Worm (Caenorhabditis elegans) whole organism, young adult: Measurements from ENCODE around the gene C45G9.6.

Experiments
- B0336.3 ChIP-seq: fragments of 200-800 bp; sonication (Bioruptor generic); IDR thresholded peaks from 2 replicates; pipeline ENCODE4 v1.3.6; 2022; ENCODE audit warnings: missing genetic modification characterization, missing compliant biosample characterization
- C17E4.6 ChIP-seq: fragments of 200-800 bp; sonication (Bioruptor generic); IDR thresholded peaks from 2 replicates; pipeline ENCODE4 v1.3.6; 2022; ENCODE audit warnings: missing genetic modification reagents, missing genetic modification characterization, missing compliant biosample characterization
- F22D6.2 ChIP-seq: sonication (generic microtip); optimal IDR thresholded peaks from 2 replicates; lab custom pipeline; 2016; ENCODE audit warnings: mild to moderate bottlenecking, missing genetic modification characterization, missing compliant biosample characterization
- F49E8.2 ChIP-seq: sonication (generic microtip); optimal IDR thresholded peaks from 3 replicates; lab custom pipeline; 2017; ENCODE audit warnings: missing genetic modification characterization, mild to moderate bottlenecking, missing compliant biosample characterization, antibody characterized with exemption, moderate library complexity; ENCODE audit not compliant: insufficient read depth
- F52B5.7 ChIP-seq: sonication (generic microtip); optimal IDR thresholded peaks from 2 replicates; lab custom pipeline; 2016; ENCODE audit warnings: mild to moderate bottlenecking, missing genetic modification characterization, missing compliant biosample characterization
- F57A8.1 ChIP-seq: fragments of 200-800 bp; sonication (Bioruptor generic); optimal IDR thresholded peaks from 2 replicates; lab custom pipeline; 2018; ENCODE audit warnings: mild to moderate bottlenecking, missing genetic modification characterization, moderate library complexity, missing compliant biosample characterization
- K12H6.12 ChIP-seq: fragments of 200-800 bp; sonication (Bioruptor generic); optimal IDR thresholded peaks from 2 replicates; lab custom pipeline; 2018; ENCODE audit warnings: mild to moderate bottlenecking, missing genetic modification characterization, missing compliant biosample characterization
- Y53F4B.3 ChIP-seq: fragments of 200-800 bp; sonication (Bioruptor generic); IDR thresholded peaks from 2 replicates; pipeline ENCODE4 v1.3.6; 2022; ENCODE audit warnings: missing genetic modification reagents, missing genetic modification characterization, missing compliant biosample characterization
- atf-7 ChIP-seq: sonication (generic microtip); optimal IDR thresholded peaks from 2 replicates; lab custom pipeline; 2017; ENCODE audit warnings: mild to moderate bottlenecking, missing genetic modification characterization, missing compliant biosample characterization
- bed-1 ChIP-seq: fragments of 200-800 bp; sonication (Bioruptor generic); IDR thresholded peaks from 2 replicates; pipeline ENCODE4 v1.3.6; 2022; ENCODE audit warnings: missing genetic modification reagents, missing genetic modification characterization, missing compliant biosample characterization
- ccch-3 ChIP-seq: fragments of 200-800 bp; sonication (Bioruptor generic); optimal IDR thresholded peaks from 2 replicates; lab custom pipeline; 2018; ENCODE audit warnings: mild to moderate bottlenecking, missing genetic modification characterization, missing compliant biosample characterization
- cebp-1 ChIP-seq, 2 experiments: fragments of 200-800 bp in 1 of 2; sonication (Bioruptor generic) in 1 of 2; sonication (generic microtip) in 1 of 2; IDR thresholded peaks in 1 of 2; optimal IDR thresholded peaks in 1 of 2; 2 replicates each; pipeline versions ENCODE4 v1.3.6 to Lab custom; 2017 to 2022; ENCODE audit warnings: missing compliant biosample characterization in 2 of 2, missing genetic modification characterization in 2 of 2, mild to moderate bottlenecking in 1 of 2, missing genetic modification reagents in 1 of 2, moderate library complexity in 1 of 2
- cebp-2 ChIP-seq: fragments of 200-800 bp; sonication (Bioruptor generic); IDR thresholded peaks from 2 replicates; pipeline ENCODE4 v1.3.6; 2022; ENCODE audit warnings: missing genetic modification characterization, missing compliant biosample characterization
- ceh-100 ChIP-seq: fragments of 200-800 bp; sonication (Bioruptor generic); IDR thresholded peaks from 2 replicates; pipeline ENCODE4 v1.3.6; 2022; ENCODE audit warnings: missing genetic modification reagents, missing genetic modification characterization, missing compliant biosample characterization
- ceh-27 ChIP-seq: fragments of 200-800 bp; sonication (Bioruptor generic); optimal IDR thresholded peaks from 2 replicates; lab custom pipeline; 2018; ENCODE audit warnings: mild to moderate bottlenecking, missing genetic modification characterization, moderate library complexity, missing compliant biosample characterization
- ceh-91 ChIP-seq: fragments of 200-800 bp; sonication (Bioruptor generic); IDR thresholded peaks from 2 replicates; pipeline ENCODE4 v1.3.6; 2022; ENCODE audit warnings: missing genetic modification reagents, missing genetic modification characterization, missing compliant biosample characterization
- dox-1 ChIP-seq: fragments of 200-800 bp; sonication (Bioruptor generic); IDR thresholded peaks from 2 replicates; pipeline ENCODE4 v1.3.6; 2022; ENCODE audit warnings: missing genetic modification reagents, missing genetic modification characterization, missing compliant biosample characterization
- dpl-1 ChIP-seq: fragments of 150-350 bp; optimal IDR thresholded peaks from 2 replicates; lab custom pipeline; 2014; ENCODE audit warnings: missing biosample characterization, missing genetic modification reagents, missing genetic modification characterization
- efl-1 ChIP-seq: fragments of 150-350 bp; optimal IDR thresholded peaks from 2 replicates; lab custom pipeline; 2014; ENCODE audit warnings: missing biosample characterization, missing genetic modification reagents, missing genetic modification characterization
- egl-18 ChIP-seq: fragments of 200-800 bp; sonication (Bioruptor generic); IDR thresholded peaks from 2 replicates; pipeline ENCODE4 v1.3.6; 2022; ENCODE audit warnings: missing genetic modification reagents, missing genetic modification characterization, missing compliant biosample characterization
- egl-44 ChIP-seq: fragments of 200-800 bp; sonication (Bioruptor generic); IDR thresholded peaks from 2 replicates; pipeline ENCODE4 v1.3.6; 2022; ENCODE audit warnings: missing genetic modification reagents, missing genetic modification characterization, missing compliant biosample characterization
- ekl-4 ChIP-seq: fragments of 200-800 bp; sonication (Bioruptor generic); IDR thresholded peaks from 2 replicates; pipeline ENCODE4 v1.3.6; 2022; ENCODE audit warnings: missing genetic modification reagents, missing genetic modification characterization, missing compliant biosample characterization
- ets-4 ChIP-seq: fragments of 200-800 bp; sonication (Bioruptor generic); optimal IDR thresholded peaks from 2 replicates; lab custom pipeline; 2018; ENCODE audit warnings: mild to moderate bottlenecking, missing genetic modification characterization, missing compliant biosample characterization
- fkh-3 ChIP-seq: sonication (generic microtip); optimal IDR thresholded peaks from 2 replicates; lab custom pipeline; 2016; ENCODE audit warnings: mild to moderate bottlenecking, missing genetic modification characterization, missing compliant biosample characterization
- hlh-12 ChIP-seq: sonication (generic microtip); optimal IDR thresholded peaks from 2 replicates; lab custom pipeline; 2016; ENCODE audit warnings: missing genetic modification characterization, missing compliant biosample characterization
- hmg-1.2 ChIP-seq: fragments of 200-800 bp; sonication (Bioruptor generic); IDR thresholded peaks from 2 replicates; pipeline ENCODE4 v1.3.6; 2022; ENCODE audit warnings: missing genetic modification reagents, missing genetic modification characterization, missing compliant biosample characterization
- hrde-1 ChIP-seq: sonication (generic microtip); optimal IDR thresholded peaks from 2 replicates; lab custom pipeline; 2016; ENCODE audit warnings: missing genetic modification characterization, mild to moderate bottlenecking, missing compliant biosample characterization, moderate library complexity, missing genotype, missing genetic modification reagents, borderline replicate concordance
- hsf-1 ChIP-seq: fragments of 200-800 bp; sonication (Bioruptor generic); IDR thresholded peaks from 2 replicates; pipeline ENCODE4 v1.3.6; 2022; ENCODE audit warnings: missing genetic modification reagents, missing genetic modification characterization, missing compliant biosample characterization
- let-526 ChIP-seq: fragments of 200-800 bp; sonication (Bioruptor generic); IDR thresholded peaks from 2 replicates; pipeline ENCODE4 v1.3.6; 2022; ENCODE audit warnings: missing genetic modification reagents, missing genetic modification characterization, missing compliant biosample characterization
- lsl-1 ChIP-seq: fragments of 200-800 bp; sonication (Bioruptor generic); optimal IDR thresholded peaks from 2 replicates; lab custom pipeline; 2018; ENCODE audit warnings: mild to moderate bottlenecking, missing genetic modification characterization, moderate library complexity, missing compliant biosample characterization
- mcd-1 ChIP-seq: fragments of 200-800 bp; sonication (Bioruptor generic); IDR thresholded peaks from 2 replicates; pipeline ENCODE4 v1.3.6; 2022; ENCODE audit warnings: missing genetic modification reagents, missing genetic modification characterization, missing compliant biosample characterization
- nfyb-1 ChIP-seq: fragments of 200-800 bp; sonication (Bioruptor generic); IDR thresholded peaks from 2 replicates; pipeline ENCODE4 v1.3.6; 2022; ENCODE audit warnings: missing genetic modification reagents, missing genetic modification characterization, missing compliant biosample characterization
- nhr-120 ChIP-seq: fragments of 200-800 bp; sonication (Bioruptor generic); IDR thresholded peaks from 2 replicates; pipeline ENCODE4 v1.3.6; 2022; ENCODE audit warnings: missing genetic modification characterization, missing compliant biosample characterization
- nhr-80 ChIP-seq: sonication (generic microtip); optimal IDR thresholded peaks from 2 replicates; lab custom pipeline; 2016; ENCODE audit warnings: missing genetic modification characterization, missing compliant biosample characterization
- nhr-90 ChIP-seq: sonication (generic microtip); optimal IDR thresholded peaks from 2 replicates; lab custom pipeline; 2016; ENCODE audit warnings: missing genotype, mild to moderate bottlenecking, missing genetic modification characterization, missing compliant biosample characterization
- rec-8 ChIP-seq, 2 experiments: sonication (generic microtip); optimal IDR thresholded peaks; 2 replicates each; lab custom pipeline; 2016; ENCODE audit warnings: mild to moderate bottlenecking in 2 of 2, missing genetic modification characterization in 2 of 2, missing genetic modification reagents in 2 of 2, missing genotype in 2 of 2, missing biosample characterization in 1 of 2, missing compliant biosample characterization in 1 of 2, moderate library complexity in 1 of 2
- snpc-3.4 ChIP-seq: sonication (generic microtip); optimal IDR thresholded peaks from 2 replicates; lab custom pipeline; 2017; ENCODE audit warnings: missing genetic modification characterization, mild to moderate bottlenecking, missing compliant biosample characterization, antibody characterized with exemption, moderate library complexity, missing genotype, missing genetic modification reagents
- snpc-4 ChIP-seq, 5 experiments: fragments of 150-350 bp in 1 of 5; sonication (generic microtip) in 4 of 5; optimal IDR thresholded peaks; 2 replicates each; lab custom pipeline; 2014 to 2018; ENCODE audit warnings: missing genetic modification characterization in 5 of 5, missing biosample characterization in 3 of 5, antibody characterized with exemption in 2 of 5, mild to moderate bottlenecking in 2 of 5, missing compliant biosample characterization in 2 of 5, missing genotype in 2 of 5, moderate library complexity in 2 of 5, missing genetic modification reagents in 1 of 5
- somi-1 ChIP-seq: fragments of 200-800 bp; sonication (Bioruptor generic); optimal IDR thresholded peaks from 2 replicates; lab custom pipeline; 2018; ENCODE audit warnings: mild to moderate bottlenecking, missing genetic modification characterization, missing compliant biosample characterization
- tbp1 ChIP-seq: fragments of 200-800 bp; sonication (Bioruptor generic); optimal IDR thresholded peaks from 2 replicates; lab custom pipeline; 2018; ENCODE audit warnings: mild to moderate bottlenecking, missing genetic modification characterization, missing compliant biosample characterization
- unc-62 ChIP-seq: fragments of 150-350 bp; optimal IDR thresholded peaks from 2 replicates; lab custom pipeline; 2014; ENCODE audit warnings: missing biosample characterization, missing genetic modification reagents, missing genetic modification characterization
- ztf-18 ChIP-seq: sonication (generic microtip); optimal IDR thresholded peaks from 2 replicates; lab custom pipeline; 2016; ENCODE audit warnings: missing genotype, mild to moderate bottlenecking, missing genetic modification characterization, missing compliant biosample characterization
- ztf-26 ChIP-seq: sonication (generic microtip); optimal IDR thresholded peaks from 2 replicates; lab custom pipeline; 2017; ENCODE audit warnings: missing genetic modification characterization, missing compliant biosample characterization

Gene C45G9.6

DNA sequence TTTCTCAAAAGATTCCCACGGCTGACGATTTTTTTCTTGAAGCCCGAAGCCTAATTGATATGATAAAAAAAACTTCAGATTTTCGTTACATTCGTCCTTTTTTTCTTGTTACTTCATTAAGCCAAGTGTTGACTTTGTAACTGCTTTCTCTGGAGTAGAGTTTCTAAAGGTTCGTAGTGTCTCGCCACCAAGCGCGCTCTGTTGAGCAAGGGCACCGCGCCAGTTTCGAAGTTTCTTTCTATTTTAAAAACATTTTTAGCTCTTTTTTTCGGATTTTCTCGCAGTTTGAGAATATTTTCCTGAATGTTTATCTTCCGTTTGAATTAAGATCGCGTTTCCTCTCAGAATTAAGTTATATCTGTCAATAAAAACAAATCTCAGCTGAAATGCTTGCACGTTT is 40.3 kb downstream of the C45G9.6 start:
- no peak for TF ChIP-seq F22D6.2 (tag; lab: Kevin White, UChicago)
- TF ChIP-seq efl-1, result peak; percentile 52
- TF ChIP-seq lsl-1 (GFP tag; lab: Kevin White, UChicago), result peak; percentile 14
- TF ChIP-seq C17E4.6 (GFP tag; lab: Robert Waterston, UW), result no peak
- no peak for TF ChIP-seq atf-7 (tag; lab: Kevin White, UChicago)
- TF ChIP-seq dpl-1 (GFP tag; lab: Kevin White, UChicago), result peak; percentile 15
- peak; percentile 85 for TF ChIP-seq ceh-100 (GFP tag; lab: Robert Waterston, UW)

- TF ChIP-seq fkh-3 (no peak), nhr-80 (tag; lab: Kevin White, UChicago) (peak; percentile 83), ekl-4 (GFP tag; lab: Robert Waterston, UW) (0 out of 2 replicates have a peak, but pooled peaks have one; percentile 16), egl-18 (GFP tag; lab: Robert Waterston, UW) (no peak), cebp-2 (no peak), snpc-3.4 (tag; lab: Kevin White, UChicago) (no peak), nhr-120 (no peak), tbp1 (GFP tag; lab: Kevin White, UChicago) (peak; percentile 28), B0336.3 (GFP tag; lab: Robert Waterston, UW) (peak; percentile 40; the same call in 1 of the 2 replicates), F57A8.1 (no peak), K12H6.12 (tag; lab: Kevin White, UChicago) (no peak), ccch-3 (GFP tag; lab: Kevin White, UChicago) (no peak), snpc-4 (GFP tag; optimal IDR thresholded peaks at IDR 0.05; lab: Kevin White, UChicago) (no peak), snpc-4 (tag; optimal IDR thresholded peaks at IDR 0.05; lab: Kevin White, UChicago) (peak in 2 of 4 experiments; percentile 34 to 44), unc-62 (GFP tag; lab: Kevin White, UChicago) (no peak), ceh-27 (no peak), ztf-18 (tag; lab: Kevin White, UChicago) (no peak), bed-1 (no peak), egl-44 (GFP tag; lab: Robert Waterston, UW) (no peak)
Observed at ce11 chrIII:5077150-5077814, 41.0 kb downstream of the C45G9.6 start, which contains the start of gene alh-1. alh-1 (plus strand) TSS chrIII:5077764.

ce11 chrIII:5078062-5078461 is 41.8 kb downstream of the C45G9.6 start:
- no peak for TF ChIP-seq snpc-4 (GFP tag; optimal IDR thresholded peaks at IDR 0.05; lab: Kevin White, UChicago)
- TF ChIP-seq snpc-4 (tag; optimal IDR thresholded peaks at IDR 0.05; lab: Kevin White, UChicago), result peak in 3 of 4 experiments; percentile 32 to 63 (median 51)
- no peak for TF ChIP-seq F49E8.2 (tag; lab: Kevin White, UChicago)
- peak; percentile 85 for TF ChIP-seq somi-1 (GFP tag; lab: Kevin White, UChicago)
- no peak for TF ChIP-seq ztf-18 (tag; lab: Kevin White, UChicago)
- no peak for TF ChIP-seq hlh-12 (tag; lab: Kevin White, UChicago)
- no peak for TF ChIP-seq hrde-1 (tag; lab: Kevin White, UChicago)
- no peak for TF ChIP-seq dpl-1 (GFP tag; lab: Kevin White, UChicago)
- peak; percentile 56 for TF ChIP-seq ztf-26 (tag; lab: Kevin White, UChicago)
- TF ChIP-seq let-526 (GFP tag; lab: Robert Waterston, UW), result 0 out of 2 replicates have a peak, but pooled peaks have one; percentile 24
- peak; percentile 21; the same call in 1 of the 2 replicates for TF ChIP-seq dox-1
- peak; percentile 16; the same call in 1 of the 2 replicates for TF ChIP-seq hmg-1.2
- TF ChIP-seq ceh-91 (GFP tag; lab: Robert Waterston, UW), result no peak
- TF ChIP-seq hsf-1, result no peak
- TF ChIP-seq Y53F4B.3 (GFP tag; lab: Robert Waterston, UW), result no peak
- TF ChIP-seq nhr-90, result no peak
- no peak for TF ChIP-seq F52B5.7 (tag; lab: Kevin White, UChicago)
- TF ChIP-seq tbp1 (GFP tag; lab: Kevin White, UChicago), result peak; percentile 43
- TF ChIP-seq nfyb-1 (GFP tag; lab: Robert Waterston, UW), result 0 out of 2 replicates have a peak, but pooled peaks have one; percentile 42
- no peak for TF ChIP-seq ets-4 (GFP tag; lab: Kevin White, UChicago)
- TF ChIP-seq cebp-1 (GFP tag; IDR thresholded peaks at IDR 0.05; lab: Robert Waterston, UW), result peak; percentile 33; the same call in 1 of the 2 replicates
- TF ChIP-seq cebp-1 (tag; optimal IDR thresholded peaks at IDR 0.05; lab: Kevin White, UChicago), result peak; percentile 61
- peak; percentile 10; the same call in 1 of the 2 replicates for TF ChIP-seq mcd-1 (GFP tag; lab: Robert Waterston, UW)
- TF ChIP-seq rec-8 (tag; optimal IDR thresholded peaks at IDR 0.05; lab: Kevin White, UChicago), result no peak
- peak; percentile 76 for TF ChIP-seq nhr-80 (tag; lab: Kevin White, UChicago)
